Fruit fly (Drosophila melanogaster): ENCODE results near the gene Oat.

- TF ChIP-seq insv (optimal IDR thresholded peaks at IDR 0.05): no peak
- TF ChIP-seq ttk (optimal IDR thresholded peaks at IDR 0.05): no peak
- TF ChIP-seq psq (optimal IDR thresholded peaks at IDR 0.05): no peak
- no peak for TF ChIP-seq Sin3A (optimal IDR thresholded peaks at IDR 0.05)
Measured at dm6 chr3L:19687200-19687687, 37.6 kb upstream of the Oat start, which contains the start of the genes CG8765 and Gbeta76C.

Measured in Kc167 (cell line).